Worm (Caenorhabditis elegans): Measurements from ENCODE around the gene ZK632.9.

The ZK632.9 gene

ce11 chrIII:9804997-9805610, 20.1 kb downstream of the ZK632.9 start, which contains the start of gene riok-3:
TSS of gene riok-3 (minus strand) at chrIII:9805011.
- TF ChIP-seq hmg-4 (GFP tag; optimal IDR thresholded peaks at IDR 0.05) (no peak), flt-1 (GFP tag; IDR thresholded peaks at IDR 0.05) (no peak), ceh-36 (tag; optimal IDR thresholded peaks at IDR 0.05) (no peak), B0310.2 (tag; optimal IDR thresholded peaks at IDR 0.05) (no peak), scrt-1 (GFP tag; IDR thresholded peaks at IDR 0.05) (no peak), tbx-37 (GFP tag; conservative IDR thresholded peaks at IDR 0.05) (no peak), aly-1 (tag; optimal IDR thresholded peaks at IDR 0.05) (no peak)

ce11 chrIII:9802045-9802444, 23.2 kb downstream of the ZK632.9 start:
- TF ChIP-seq tra-4 (tag; optimal IDR thresholded peaks at IDR 0.05) (no peak), scrt-1 (GFP tag; IDR thresholded peaks at IDR 0.05) (no peak), tbx-37 (GFP tag; conservative IDR thresholded peaks at IDR 0.05) (no peak), sea-1 (GFP tag; conservative IDR thresholded peaks at IDR 0.05) (no peak), ceh-13 (GFP tag; optimal IDR thresholded peaks at IDR 0.05) (no peak), ets-7 (tag; optimal IDR thresholded peaks at IDR 0.05) (no peak)

DNA sequence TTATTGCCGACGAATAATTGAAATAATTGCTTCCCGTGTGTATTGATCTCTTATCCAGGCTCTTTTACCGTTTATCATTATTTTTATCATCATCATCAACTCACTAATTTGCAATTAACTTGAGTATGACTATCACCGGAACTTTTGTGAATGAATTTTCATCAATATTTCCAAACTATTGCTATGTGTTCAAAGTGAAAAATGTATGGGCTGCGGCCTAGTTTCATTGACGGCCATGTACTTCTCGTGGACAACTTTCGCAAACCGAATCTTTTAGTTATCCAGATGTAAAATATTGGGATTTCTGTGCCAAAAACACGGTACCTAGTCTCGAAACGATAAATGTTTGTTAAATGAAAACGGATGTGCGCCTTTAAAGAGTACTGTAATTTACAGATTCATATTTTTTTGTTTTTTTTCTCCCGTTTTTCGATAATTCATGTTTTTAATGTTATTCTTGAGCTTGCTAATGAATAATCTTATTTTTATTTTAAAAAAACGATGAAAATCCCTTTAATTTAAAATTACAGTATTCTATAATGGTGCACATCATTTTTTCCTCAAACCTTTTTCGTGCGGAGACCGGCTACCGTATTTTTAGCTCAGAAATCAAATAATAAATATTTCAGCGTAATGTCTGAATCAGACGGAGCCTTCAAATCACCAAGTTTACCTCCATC, 26.6 kb downstream of the ZK632.9 start, which contains the start of gene ZK632.2:
ZK632.2 (plus strand) TSS at position 630 of the 680 bp plus-strand sequence.
- TF ChIP-seq flt-1 (GFP tag; IDR thresholded peaks at IDR 0.05) = no peak
- TF ChIP-seq ceh-13 (GFP tag; optimal IDR thresholded peaks at IDR 0.05) = no peak
- TF ChIP-seq hmg-4 (GFP tag; optimal IDR thresholded peaks at IDR 0.05) = no peak
- TF ChIP-seq ama-1 (optimal IDR thresholded peaks at IDR 0.05) = no peak

DNA sequence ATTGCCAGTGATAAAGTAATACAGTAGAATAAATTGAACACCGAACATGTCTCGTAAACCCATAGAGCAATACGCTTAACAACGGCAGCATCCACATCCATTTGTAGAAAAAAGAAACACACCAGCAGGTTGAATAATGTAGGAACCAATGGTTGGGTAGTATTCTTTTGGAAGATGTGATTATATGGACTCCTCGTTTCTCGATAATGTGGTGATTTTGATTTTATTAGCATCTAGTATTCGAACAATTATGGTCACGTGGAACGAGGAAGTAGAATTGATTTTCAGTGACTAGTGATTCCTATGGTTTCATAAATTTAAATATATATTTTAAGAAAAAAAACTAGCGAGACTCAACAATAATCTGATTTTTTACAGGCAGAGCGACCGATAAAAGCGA, 28.8 kb downstream of the ZK632.9 start, which contains the start of gene srxa-10:
srxa-10 (minus strand) TSS at position 101 of the 400 bp plus-strand sequence.
- TF ChIP-seq ets-7 (tag; optimal IDR thresholded peaks at IDR 0.05) (no peak), hmbx-1 (tag; optimal IDR thresholded peaks at IDR 0.05) (no peak), tra-4 (tag; optimal IDR thresholded peaks at IDR 0.05) (no peak), tbx-11 (GFP tag; IDR thresholded peaks at IDR 0.05) (no peak), hmg-4 (GFP tag; optimal IDR thresholded peaks at IDR 0.05) (no peak), ceh-36 (tag; optimal IDR thresholded peaks at IDR 0.05) (no peak), ceh-13 (GFP tag; optimal IDR thresholded peaks at IDR 0.05) (no peak), tbx-37 (GFP tag; conservative IDR thresholded peaks at IDR 0.05) (no peak), F13C5.2 (tag; optimal IDR thresholded peaks at IDR 0.05) (no peak), ama-1 (optimal IDR thresholded peaks at IDR 0.05) (no peak), B0310.2 (tag; optimal IDR thresholded peaks at IDR 0.05) (no peak), scrt-1 (GFP tag; IDR thresholded peaks at IDR 0.05) (no peak), pes-1 (GFP tag; IDR thresholded peaks at IDR 0.05) (no peak), sea-1 (GFP tag; conservative IDR thresholded peaks at IDR 0.05) (no peak), hnd-1 (tag; optimal IDR thresholded peaks at IDR 0.05) (no peak)

DNA sequence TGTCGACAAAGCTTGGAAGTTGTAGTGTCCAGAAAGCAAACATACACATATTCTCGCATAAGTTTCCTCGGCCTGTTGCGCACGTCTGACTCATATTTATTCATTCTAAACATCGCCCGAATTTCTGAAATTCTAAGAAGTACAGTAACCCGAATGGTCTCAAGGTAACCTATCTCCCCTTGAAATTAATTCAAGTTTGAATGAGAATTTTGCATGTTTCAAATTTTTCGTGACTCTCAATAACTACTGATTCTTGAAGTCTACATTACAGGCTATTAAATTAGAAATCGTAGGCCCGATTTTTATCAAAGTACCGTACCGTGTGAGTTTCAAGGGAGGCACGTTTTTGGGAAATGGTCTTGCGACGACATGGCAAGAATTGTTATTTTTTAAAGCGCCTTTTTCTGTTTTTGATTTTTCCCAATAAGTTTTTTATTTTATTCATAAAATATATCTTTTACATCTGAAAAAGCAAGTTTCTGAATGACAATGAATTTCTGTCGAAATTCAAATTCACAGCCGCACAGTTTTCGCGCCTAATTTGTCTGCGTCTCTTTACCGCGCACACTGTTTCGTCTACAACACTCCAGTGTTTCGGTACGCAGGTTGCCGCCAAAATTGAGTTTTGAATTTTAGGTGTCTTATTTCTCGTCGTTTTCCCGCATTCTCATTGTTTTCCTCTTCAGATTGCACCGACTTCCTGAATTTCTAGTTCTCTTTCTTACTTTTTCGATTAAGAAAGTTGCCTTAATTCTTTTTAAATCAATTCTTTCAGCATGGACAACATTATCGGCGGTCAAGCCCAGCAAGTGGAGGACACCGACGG, 31.4 kb downstream of the ZK632.9 start, which contains the start of the genes R10E11.9 and mcm-6:
R10E11.9 (minus strand) TSS at position 51 of the 826 bp plus-strand sequence.
mcm-6 (plus strand) TSS at position 776 of the 826 bp plus-strand sequence.
- TF ChIP-seq flt-1 (GFP tag; IDR thresholded peaks at IDR 0.05) = no peak
- TF ChIP-seq sea-1 (GFP tag; conservative IDR thresholded peaks at IDR 0.05) = no peak
- TF ChIP-seq aly-1 (tag; optimal IDR thresholded peaks at IDR 0.05) = no peak
- no peak for TF ChIP-seq ceh-13 (GFP tag; optimal IDR thresholded peaks at IDR 0.05)
- no peak for TF ChIP-seq ets-7 (tag; optimal IDR thresholded peaks at IDR 0.05)
- TF ChIP-seq tra-4 (tag; optimal IDR thresholded peaks at IDR 0.05) = no peak
- no peak for TF ChIP-seq ceh-36 (tag; optimal IDR thresholded peaks at IDR 0.05)
- no peak for TF ChIP-seq pes-1 (GFP tag; IDR thresholded peaks at IDR 0.05)
- no peak for TF ChIP-seq tbx-37 (GFP tag; conservative IDR thresholded peaks at IDR 0.05)
- no peak for TF ChIP-seq scrt-1 (GFP tag; IDR thresholded peaks at IDR 0.05)
- TF ChIP-seq hnd-1 (tag; optimal IDR thresholded peaks at IDR 0.05) = no peak
- no peak for TF ChIP-seq tbx-11 (GFP tag; IDR thresholded peaks at IDR 0.05)
- TF ChIP-seq B0310.2 (tag; optimal IDR thresholded peaks at IDR 0.05) = no peak
- no peak for TF ChIP-seq hmbx-1 (tag; optimal IDR thresholded peaks at IDR 0.05)
- no peak for TF ChIP-seq F13C5.2 (tag; optimal IDR thresholded peaks at IDR 0.05)
- no peak for TF ChIP-seq ama-1 (optimal IDR thresholded peaks at IDR 0.05)
- TF ChIP-seq hmg-4 (GFP tag; optimal IDR thresholded peaks at IDR 0.05) = no peak

DNA sequence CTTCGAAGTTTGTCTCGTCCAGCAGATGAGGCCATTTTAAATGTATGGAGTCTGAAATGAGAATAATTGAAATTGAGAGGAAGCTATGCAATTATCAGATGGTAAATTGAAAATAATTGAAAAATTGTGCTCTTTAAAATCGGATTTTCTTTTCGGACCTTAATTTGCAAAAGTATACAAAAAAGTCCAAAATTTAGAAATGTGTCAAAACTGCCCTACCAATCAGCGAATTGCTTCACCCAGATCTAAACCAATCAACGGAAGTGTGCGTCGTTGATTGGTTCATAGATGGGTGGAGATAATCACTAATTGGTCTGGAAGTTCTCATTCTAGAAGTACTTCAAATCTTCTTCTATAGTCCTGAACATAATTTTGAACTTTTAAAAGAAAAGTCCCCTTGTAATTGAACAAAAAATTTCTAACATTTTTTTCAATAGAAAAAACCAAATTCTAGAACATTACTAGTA, 35.6 kb downstream of the ZK632.9 start, which contains the start of gene R10E11.5:
R10E11.5 (minus strand) TSS at position 51 of the 467 bp plus-strand sequence.
- TF ChIP-seq tra-4 (tag; optimal IDR thresholded peaks at IDR 0.05) (no peak), tbx-11 (GFP tag; IDR thresholded peaks at IDR 0.05) (no peak), hmbx-1 (tag; optimal IDR thresholded peaks at IDR 0.05) (no peak), hmg-4 (GFP tag; optimal IDR thresholded peaks at IDR 0.05) (no peak), hnd-1 (tag; optimal IDR thresholded peaks at IDR 0.05) (no peak), aly-1 (tag; optimal IDR thresholded peaks at IDR 0.05) (no peak), tbx-37 (GFP tag; conservative IDR thresholded peaks at IDR 0.05) (no peak), ama-1 (optimal IDR thresholded peaks at IDR 0.05) (no peak)

ce11 chrIII:9789083-9789482, 36.1 kb downstream of the ZK632.9 start:
- TF ChIP-seq tra-4 (tag; optimal IDR thresholded peaks at IDR 0.05) = no peak
- TF ChIP-seq F13C5.2 (tag; optimal IDR thresholded peaks at IDR 0.05) = no peak
- TF ChIP-seq hnd-1 (tag; optimal IDR thresholded peaks at IDR 0.05) = no peak
- no peak for TF ChIP-seq hmbx-1 (tag; optimal IDR thresholded peaks at IDR 0.05)
- no peak for TF ChIP-seq tbx-37 (GFP tag; conservative IDR thresholded peaks at IDR 0.05)
- TF ChIP-seq hmg-4 (GFP tag; optimal IDR thresholded peaks at IDR 0.05) = no peak
- no peak for TF ChIP-seq ceh-36 (tag; optimal IDR thresholded peaks at IDR 0.05)
- no peak for TF ChIP-seq ama-1 (optimal IDR thresholded peaks at IDR 0.05)
- TF ChIP-seq flt-1 (GFP tag; IDR thresholded peaks at IDR 0.05) = no peak
- TF ChIP-seq sea-1 (GFP tag; conservative IDR thresholded peaks at IDR 0.05) = no peak

Data from whole organism, early embryonic.